Fruit fly (Drosophila melanogaster) whole organism, embryonic: Measurements from ENCODE around the gene CG42671.

Experiments
- Bdp1 ChIP-seq: fragments of 200-800 bp; sonication (Bioruptor generic); optimal IDR thresholded peaks from 3 replicates; lab custom pipeline; 2016; ENCODE audit warnings: missing biosample characterization, missing genetic modification characterization
- CG10543 ChIP-seq: fragments of 200-800 bp; sonication (Bioruptor generic); optimal IDR thresholded peaks from 3 replicates; lab custom pipeline; 2017; ENCODE audit warnings: missing biosample characterization, mild to moderate bottlenecking, missing genetic modification characterization, moderate library complexity
- CG11085 ChIP-seq: fragments of 200-800 bp; sonication (Bioruptor generic); IDR thresholded peaks from 2 replicates; pipeline ENCODE4 v1.3.6; 2022; ENCODE audit warnings: missing biosample characterization, missing genetic modification characterization
- CG11247 ChIP-seq: fragments of 200-800 bp; sonication (Bioruptor generic); IDR thresholded peaks from 2 replicates; pipeline ENCODE4 v1.3.6; 2022; ENCODE audit warnings: missing biosample characterization, missing genetic modification characterization
- CG11398 ChIP-seq: fragments of 200-800 bp; sonication (Bioruptor generic); optimal IDR thresholded peaks from 2 replicates; lab custom pipeline; 2016; ENCODE audit warnings: missing biosample characterization, missing genetic modification characterization
- CG12071 ChIP-seq: fragments of 200-800 bp; sonication (Bioruptor generic); optimal IDR thresholded peaks from 3 replicates; lab custom pipeline; 2018; ENCODE audit warnings: missing biosample characterization, mild to moderate bottlenecking, missing genetic modification characterization
- CG12236 ChIP-seq: fragments of 200-800 bp; sonication (Bioruptor generic); optimal IDR thresholded peaks from 2 replicates; lab custom pipeline; 2016; ENCODE audit warnings: missing biosample characterization, missing genetic modification characterization
- CG12299 ChIP-seq: fragments of 200-800 bp; sonication (Bioruptor generic); optimal IDR thresholded peaks from 2 replicates; lab custom pipeline; 2018; ENCODE audit warnings: missing biosample characterization, mild to moderate bottlenecking, missing genetic modification characterization
- CG12769 ChIP-seq: fragments of 200-800 bp; sonication (Bioruptor generic); optimal IDR thresholded peaks from 2 replicates; lab custom pipeline; 2019; ENCODE audit warnings: missing biosample characterization, mild to moderate bottlenecking, missing genetic modification characterization, moderate library complexity
- CG14050 ChIP-seq: fragments of 200-800 bp; sonication (Bioruptor generic); IDR thresholded peaks from 3 replicates; pipeline ENCODE4 v1.3.6; 2022; ENCODE audit warnings: missing biosample characterization, missing genetic modification characterization
- CG14667 ChIP-seq: fragments of 200-800 bp; sonication (Bioruptor generic); IDR thresholded peaks from 2 replicates; pipeline ENCODE4 v1.3.6; 2022; ENCODE audit warnings: missing biosample characterization, missing genetic modification characterization
- CG15514 ChIP-seq: fragments of 200-800 bp; sonication (Bioruptor generic); optimal IDR thresholded peaks from 3 replicates; lab custom pipeline; 2017; ENCODE audit warnings: missing biosample characterization, missing genetic modification characterization, mild to moderate bottlenecking, moderate library complexity, missing genetic modification reagents
- CG15696 ChIP-seq: fragments of 200-800 bp; sonication (Bioruptor generic); optimal IDR thresholded peaks from 2 replicates; lab custom pipeline; 2019; ENCODE audit warnings: missing biosample characterization, mild to moderate bottlenecking, missing genetic modification characterization, moderate library complexity
- CG18599 ChIP-seq: fragments of 200-800 bp; sonication (Bioruptor generic); optimal IDR thresholded peaks from 3 replicates; lab custom pipeline; 2017; ENCODE audit warnings: missing biosample characterization, missing genetic modification characterization, mild to moderate bottlenecking, moderate library complexity, missing genetic modification reagents
- CG2678 ChIP-seq: fragments of 200-800 bp; sonication (Bioruptor generic); optimal IDR thresholded peaks from 3 replicates; lab custom pipeline; 2019; ENCODE audit warnings: missing biosample characterization, mild to moderate bottlenecking, missing genetic modification characterization, moderate library complexity
- CG3065 ChIP-seq: fragments of 200-800 bp; sonication (Bioruptor generic); optimal IDR thresholded peaks from 2 replicates; lab custom pipeline; 2016; ENCODE audit warnings: missing biosample characterization, missing genetic modification characterization
- CG3838 ChIP-seq: fragments of 200-800 bp; sonication (Bioruptor generic); optimal IDR thresholded peaks from 3 replicates; lab custom pipeline; 2016; ENCODE audit warnings: missing biosample characterization, missing genetic modification characterization
- CG4360 ChIP-seq: fragments of 200-800 bp; sonication (Bioruptor generic); IDR thresholded peaks from 2 replicates; pipeline ENCODE4 v1.3.6; 2022; ENCODE audit warnings: missing biosample characterization, missing genetic modification characterization
- CG4404 ChIP-seq: fragments of 200-800 bp; sonication (Bioruptor generic); IDR thresholded peaks from 2 replicates; pipeline ENCODE4 v1.3.6; 2022; ENCODE audit warnings: missing biosample characterization, missing genetic modification characterization
- CG6813 ChIP-seq: fragments of 200-800 bp; sonication (Bioruptor generic); optimal IDR thresholded peaks from 2 replicates; lab custom pipeline; 2017; ENCODE audit warnings: missing biosample characterization, missing genetic modification characterization, mild to moderate bottlenecking, moderate library complexity, missing genetic modification reagents
- CG7963 ChIP-seq: fragments of 200-800 bp; sonication (Bioruptor generic); IDR thresholded peaks from 3 replicates; pipeline ENCODE4 v1.3.6; 2022; ENCODE audit warnings: missing biosample characterization, missing genetic modification characterization; ENCODE audit not compliant: partially characterized antibody
- CG8281 ChIP-seq: fragments of 200-800 bp; sonication (Bioruptor generic); optimal IDR thresholded peaks from 2 replicates; lab custom pipeline; 2018; ENCODE audit warnings: missing biosample characterization, mild to moderate bottlenecking, missing genetic modification characterization, moderate library complexity
- D19B ChIP-seq: fragments of 200-800 bp; sonication (Bioruptor generic); optimal IDR thresholded peaks from 2 replicates; lab custom pipeline; 2017; ENCODE audit warnings: missing biosample characterization, mild to moderate bottlenecking, missing genetic modification characterization
- Drgx ChIP-seq: fragments of 200-800 bp; sonication (Bioruptor generic); IDR thresholded peaks from 2 replicates; pipeline ENCODE4 v1.3.6; 2022; ENCODE audit warnings: missing biosample characterization, missing genetic modification characterization
- Ets65A ChIP-seq: fragments of 200-800 bp; sonication (Bioruptor generic); peaks from one replicate; lab custom pipeline; 2016; ENCODE audit warnings: missing biosample characterization, missing genetic modification characterization
- Fer1 ChIP-seq: fragments of 200-800 bp; sonication (Bioruptor generic); optimal IDR thresholded peaks from 2 replicates; lab custom pipeline; 2017; ENCODE audit warnings: missing biosample characterization, mild to moderate bottlenecking, missing genetic modification characterization
- Hr51 ChIP-seq, 2 experiments: fragments of 200-800 bp; sonication (Bioruptor generic); optimal IDR thresholded peaks; 2 replicates in 1 of 2; 3 replicates in 1 of 2; lab custom pipeline; 2016 to 2018; ENCODE audit warnings: missing biosample characterization in 2 of 2, missing genetic modification characterization in 2 of 2, mild to moderate bottlenecking in 1 of 2, moderate library complexity in 1 of 2
- Meics ChIP-seq: fragments of 200-800 bp; sonication (Bioruptor generic); optimal IDR thresholded peaks from 2 replicates; lab custom pipeline; 2017; ENCODE audit warnings: missing biosample characterization, mild to moderate bottlenecking, missing genetic modification characterization
- Nf-YC ChIP-seq: fragments of 200-800 bp; optimal IDR thresholded peaks from 3 replicates; lab custom pipeline; 2019; ENCODE audit warnings: missing biosample characterization, mild to moderate bottlenecking, missing genetic modification characterization, moderate library complexity
- PHDP ChIP-seq: fragments of 200-800 bp; sonication (Bioruptor generic); optimal IDR thresholded peaks from 3 replicates; lab custom pipeline; 2018; ENCODE audit warnings: missing biosample characterization, mild to moderate bottlenecking, missing genetic modification characterization, moderate library complexity
- Taf1 ChIP-seq: fragments of 200-800 bp; sonication (Bioruptor generic); IDR thresholded peaks from 2 replicates; pipeline ENCODE4 v1.3.6; 2022; ENCODE audit warnings: missing biosample characterization, missing genetic modification characterization
- Usf ChIP-seq: fragments of 200-800 bp; sonication (Bioruptor generic); optimal IDR thresholded peaks from 2 replicates; lab custom pipeline; 2017; ENCODE audit warnings: missing genotype, missing biosample characterization, missing genetic modification characterization
- Xrp1 ChIP-seq: fragments of 200-800 bp; sonication (Bioruptor generic); IDR thresholded peaks from 2 replicates; pipeline ENCODE4 v1.3.6; 2022; ENCODE audit warnings: missing biosample characterization, missing genetic modification characterization
- ash1 ChIP-seq: fragments of 200-800 bp; sonication (Bioruptor generic); optimal IDR thresholded peaks from 2 replicates; lab custom pipeline; 2018; ENCODE audit warnings: missing biosample characterization, mild to moderate bottlenecking, missing genetic modification characterization
- ato ChIP-seq: fragments of 200-800 bp; sonication (Bioruptor generic); IDR thresholded peaks from 2 replicates; pipeline ENCODE4 v1.3.6; 2022; ENCODE audit warnings: missing biosample characterization, missing genetic modification characterization; ENCODE audit not compliant: partially characterized antibody
- br ChIP-seq: fragments of >200 bp; optimal IDR thresholded peaks from 2 replicates; lab custom pipeline; 2017
- crol ChIP-seq: fragments of 200-800 bp; sonication (Bioruptor generic); IDR thresholded peaks from 2 replicates; pipeline ENCODE4 v1.3.6; 2022; ENCODE audit warnings: missing biosample characterization, missing genetic modification characterization
- dati ChIP-seq: fragments of 200-800 bp; sonication (Bioruptor generic); IDR thresholded peaks from 2 replicates; pipeline ENCODE4 v1.3.6; 2022; ENCODE audit warnings: missing biosample characterization, missing genetic modification characterization
- exex ChIP-seq: fragments of 200-800 bp; sonication (Bioruptor generic); optimal IDR thresholded peaks from 4 replicates; lab custom pipeline; 2018; ENCODE audit warnings: missing biosample characterization, mild to moderate bottlenecking, missing genetic modification characterization, moderate library complexity
- grau ChIP-seq: fragments of 200-800 bp; optimal IDR thresholded peaks from 3 replicates; lab custom pipeline; 2019; ENCODE audit warnings: missing biosample characterization, mild to moderate bottlenecking, missing genetic modification characterization, moderate library complexity
- kni ChIP-seq: fragments of 200-800 bp; sonication (Bioruptor generic); optimal IDR thresholded peaks from 3 replicates; lab custom pipeline; 2017; ENCODE audit warnings: mild to moderate bottlenecking, missing biosample characterization, missing genetic modification reagents, missing genetic modification characterization
- lab ChIP-seq: fragments of 200-800 bp; sonication (Bioruptor generic); optimal IDR thresholded peaks from 3 replicates; lab custom pipeline; 2017; ENCODE audit warnings: missing biosample characterization, missing genetic modification characterization, mild to moderate bottlenecking, moderate library complexity, missing genetic modification reagents
- org-1 ChIP-seq: fragments of 200-800 bp; sonication (Bioruptor generic); optimal IDR thresholded peaks from 2 replicates; lab custom pipeline; 2017; ENCODE audit warnings: missing biosample characterization, missing genetic modification characterization
- sens ChIP-seq: fragments of 200-800 bp; sonication (Bioruptor generic); peaks from one replicate; lab custom pipeline; 2016; ENCODE audit warnings: missing biosample characterization, missing genetic modification characterization
- sna ChIP-seq: fragments of 200-800 bp; sonication (Bioruptor generic); IDR thresholded peaks from 2 replicates; pipeline ENCODE4 v1.3.6; 2022; ENCODE audit warnings: missing biosample characterization, missing genetic modification characterization; ENCODE audit not compliant: partially characterized antibody
- sr ChIP-seq: fragments of 200-800 bp; sonication (Bioruptor generic); IDR thresholded peaks from 3 replicates; pipeline ENCODE4 v1.3.6; 2022; ENCODE audit warnings: missing biosample characterization, missing genetic modification characterization
- ssp ChIP-seq: fragments of 200-800 bp; sonication (Bioruptor generic); IDR thresholded peaks from 2 replicates; pipeline ENCODE4 v1.3.6; 2022; ENCODE audit warnings: missing biosample characterization, missing genetic modification characterization
- tgo ChIP-seq: fragments of 200-800 bp; sonication (Bioruptor generic); IDR thresholded peaks from 3 replicates; pipeline ENCODE4 v1.3.6; 2022; ENCODE audit warnings: missing biosample characterization, missing genetic modification characterization
- tup ChIP-seq: fragments of 200-800 bp; sonication (Bioruptor generic); optimal IDR thresholded peaks from 2 replicates; lab custom pipeline; 2016; ENCODE audit warnings: missing biosample characterization, mild to moderate bottlenecking, missing genetic modification characterization, moderate library complexity
- unpg ChIP-seq: fragments of 200-800 bp; sonication (Bioruptor generic); optimal IDR thresholded peaks from 3 replicates; lab custom pipeline; 2018; ENCODE audit warnings: missing biosample characterization, mild to moderate bottlenecking, missing genetic modification characterization, moderate library complexity
- usp ChIP-seq: fragments of >200 bp; optimal IDR thresholded peaks from 2 replicates; lab custom pipeline; 2017; ENCODE audit warnings: missing biosample characterization, missing genetic modification characterization

CG42671 gene

DNA sequence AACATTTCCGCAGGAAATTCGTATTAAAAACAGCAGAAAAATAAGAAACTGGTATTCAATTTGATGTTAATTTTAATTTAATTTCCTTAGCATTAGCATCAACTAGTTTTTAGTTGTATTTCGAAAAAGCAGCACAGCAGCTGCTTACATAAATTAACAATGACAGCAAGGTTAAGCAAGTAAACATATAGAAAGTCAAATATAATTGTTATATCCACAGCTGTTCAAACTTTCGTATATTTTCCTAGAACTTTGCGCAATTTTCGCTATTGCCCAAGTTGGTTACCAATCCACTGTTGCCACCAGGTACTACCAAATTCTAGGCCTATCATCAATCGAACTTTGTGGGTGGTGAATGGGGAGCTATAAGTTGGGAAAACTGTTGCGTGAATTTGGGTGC is 24.3 kb upstream of the CG42671 start (continued):
- TF ChIP-seq CG15696 (tag; lab: Kevin White, UChicago) (no peak), Bdp1 (GFP tag; lab: Kevin White, UChicago) (no peak), sens (GFP tag; lab: Kevin White, UChicago) (peak; percentile 46), CG12769 (tag; lab: Kevin White, UChicago) (peak; percentile 26), ssp (no peak), Meics (GFP tag; lab: Kevin White, UChicago) (peak; percentile 35), CG11398 (GFP tag; lab: Kevin White, UChicago) (no peak), CG8281 (tag; lab: Kevin White, UChicago) (no peak), CG11085 (no peak), CG14667 (no peak), kni (no peak), ash1 (GFP tag; lab: Kevin White, UChicago) (no peak), CG11247 (GFP tag; lab: Robert Waterston, UW) (0 out of 2 replicates have a peak, but pooled peaks have one; percentile 7), unpg (GFP tag; lab: Kevin White, UChicago) (no peak), Ets65A (GFP tag; lab: Kevin White, UChicago) (no peak), CG2678 (tag; lab: Kevin White, UChicago) (peak; percentile 19), CG6813 (GFP tag; lab: Kevin White, UChicago) (peak; percentile 15), tgo (GFP tag; lab: Robert Waterston, UW) (no peak), CG4360 (no peak), Usf (GFP tag; lab: Kevin White, UChicago) (no peak), lab (GFP tag; lab: Kevin White, UChicago) (peak; percentile 56), PHDP (tag; lab: Kevin White, UChicago) (peak; percentile 24), CG12071 (GFP tag; lab: Kevin White, UChicago) (peak; percentile 22), Xrp1 (no peak), Fer1 (GFP tag; lab: Kevin White, UChicago) (peak; percentile 31), tup (GFP tag; lab: Kevin White, UChicago) (no peak), exex (tag; lab: Kevin White, UChicago) (no peak), CG15514 (peak; percentile 19), CG18599 (GFP tag; lab: Kevin White, UChicago) (peak; percentile 12)

- TF ChIP-seq usp (GFP tag; lab: Kevin White, UChicago) (no peak), grau (no peak), CG12299 (no peak), CG12236 (GFP tag; lab: Kevin White, UChicago) (no peak), br (no peak), ato (GFP tag; lab: Robert Waterston, UW) (no peak), CG3065 (GFP tag; lab: Kevin White, UChicago) (no peak), CG14050 (GFP tag; lab: Robert Waterston, UW) (no peak), CG4404 (GFP tag; lab: Robert Waterston, UW) (no peak), sna (GFP tag; lab: Robert Waterston, UW) (no peak), crol (GFP tag; lab: Robert Waterston, UW) (peak; percentile 83), CG12769 (tag; lab: Kevin White, UChicago) (peak; percentile 10), CG7963 (no peak), Hr51 (GFP tag; optimal IDR thresholded peaks at IDR 0.05; lab: Kevin White, UChicago) (no peak), CG15696 (tag; lab: Kevin White, UChicago) (no peak), org-1 (no peak), Taf1 (GFP tag; lab: Robert Waterston, UW) (no peak), D19B (GFP tag; lab: Kevin White, UChicago) (no peak), sr (GFP tag; lab: Robert Waterston, UW) (0 out of 3 replicates have a peak, but pooled peaks have one; percentile 16), lab (GFP tag; lab: Kevin White, UChicago) (peak; percentile 11), Nf-YC (tag; lab: Kevin White, UChicago) (no peak), Drgx (GFP tag; lab: Robert Waterston, UW) (no peak), CG2678 (tag; lab: Kevin White, UChicago) (no peak), dati (GFP tag; lab: Robert Waterston, UW) (no peak), CG3838 (no peak), CG10543 (GFP tag; lab: Kevin White, UChicago) (peak; percentile 10)
These were observed 19.0 kb upstream of the CG42671 start for dm6 chr3L:11195275-11195674.
